Worm (Caenorhabditis elegans): ENCODE data around the gene C44H9.5.

C44H9.5 gene

DNA sequence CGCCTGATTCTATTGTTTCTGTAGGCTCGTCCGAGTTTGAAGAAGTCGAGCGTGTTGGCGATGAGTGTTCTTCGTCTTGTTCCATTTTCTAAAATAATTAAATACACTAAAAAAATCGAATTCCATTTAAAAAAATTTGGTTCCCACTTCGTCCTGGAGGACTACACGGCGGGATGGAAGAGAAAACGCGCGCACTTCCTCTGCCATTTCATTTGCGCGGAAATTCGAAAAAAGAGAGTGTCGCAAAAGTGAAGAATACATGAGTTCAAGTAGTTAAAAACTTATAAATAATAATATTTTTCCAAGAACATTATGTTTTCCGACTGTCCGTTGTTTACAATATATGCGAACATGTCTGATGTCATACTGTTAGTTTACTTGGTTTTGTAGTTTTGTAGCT lies 20.3 kb upstream of the C44H9.5 start, which contains the start of gene T07F10.3 (continued):
- TF ChIP-seq unc-86 (tag; optimal IDR thresholded peaks at IDR 0.05) (peak; percentile 93), fkh-4 (tag; optimal IDR thresholded peaks at IDR 0.05; ENCODE audit: borderline replicate concordance) (peak; percentile 99), ztf-11 (tag; optimal IDR thresholded peaks at IDR 0.05) (peak in 1 of 2 experiments; percentile 99), fkh-8 (tag; optimal IDR thresholded peaks at IDR 0.05) (peak; percentile 90), lsy-2 (tag; optimal IDR thresholded peaks at IDR 0.05) (peak; percentile 87 to 93), ceh-8 (GFP tag; optimal IDR thresholded peaks at IDR 0.05) (peak; percentile 92), nhr-19 (GFP tag; conservative IDR thresholded peaks at IDR 0.05) (peak; percentile 95), nhr-77 (tag; optimal IDR thresholded peaks at IDR 0.05) (peak; percentile 46), ets-5 (GFP tag; IDR thresholded peaks at IDR 0.05) (no peak), nhr-20 (tag; optimal IDR thresholded peaks at IDR 0.05) (peak; percentile 96), Y116A8C.19 (tag; optimal IDR thresholded peaks at IDR 0.05; ENCODE audit: borderline replicate concordance) (peak; percentile 94), mab-9 (GFP tag; IDR thresholded peaks at IDR 0.05) (peak; percentile 91), fkh-10 (GFP tag; optimal IDR thresholded peaks at IDR 0.05) (peak; percentile 8), nhr-84 (tag; optimal IDR thresholded peaks at IDR 0.05) (no peak), xbp-1 (tag; optimal IDR thresholded peaks at IDR 0.05) (peak; percentile 96), zip-4 (GFP tag; optimal IDR thresholded peaks at IDR 0.05) (peak; percentile 90), F16B12.6 (tag; optimal IDR thresholded peaks at IDR 0.05) (peak; percentile 55), efl-3 (GFP tag; optimal IDR thresholded peaks at IDR 0.05) (peak; percentile 90), lin-35 (GFP tag; optimal IDR thresholded peaks at IDR 0.05) (peak; percentile 98 to 99), unc-30 (tag; optimal IDR thresholded peaks at IDR 0.05) (no peak), ceh-90 (tag; optimal IDR thresholded peaks at IDR 0.05) (peak; percentile 100), nhr-11 (tag; optimal IDR thresholded peaks at IDR 0.05) (peak; percentile 71), ztf-4 (tag; optimal IDR thresholded peaks at IDR 0.05) (peak; percentile 42), hlh-17 (GFP tag; optimal IDR thresholded peaks at IDR 0.05; ENCODE audit: borderline replicate concordance) (peak; percentile 95), lin-39 (tag; optimal IDR thresholded peaks at IDR 0.05) (peak; percentile 84), irx-1 (tag; optimal IDR thresholded peaks at IDR 0.05) (peak; percentile 99), fos-1 (tag; optimal IDR thresholded peaks at IDR 0.05) (peak; percentile 67), sup-37 (GFP tag; optimal IDR thresholded peaks at IDR 0.05) (peak; percentile 89), ceh-63 (GFP tag; optimal IDR thresholded peaks at IDR 0.05) (peak; percentile 88), egl-27 (tag; optimal IDR thresholded peaks at IDR 0.05) (no peak), ceh-82 (tag; optimal IDR thresholded peaks at IDR 0.05) (peak; percentile 85 to 92 (median 91)), unc-130 (tag; optimal IDR thresholded peaks at IDR 0.05) (peak; percentile 87), sptf-1 (tag; optimal IDR thresholded peaks at IDR 0.05) (no peak), isw-1 (GFP tag; IDR thresholded peaks at IDR 0.05) (peak; percentile 92), vab-15 (tag; optimal IDR thresholded peaks at IDR 0.05) (peak; percentile 86), C34B4.2 (tag; optimal IDR thresholded peaks at IDR 0.05) (no peak), nhr-90 (tag; optimal IDR thresholded peaks at IDR 0.05; ENCODE audit: poor library complexity) (peak; percentile 98), nhr-76 (tag; optimal IDR thresholded peaks at IDR 0.05) (peak; percentile 8), efl-1 (optimal IDR thresholded peaks at IDR 0.05) (peak; percentile 87 to 99), efl-1 (GFP tag; optimal IDR thresholded peaks at IDR 0.05 in 1 of 2) (peak; percentile 98 to 100), mef-2 (tag; optimal IDR thresholded peaks at IDR 0.05) (no peak), unc-98 (GFP tag; IDR thresholded peaks at IDR 0.05) (peak; percentile 90), tlp-1 (tag; optimal IDR thresholded peaks at IDR 0.05) (no peak), pax-3 (tag; optimal IDR thresholded peaks at IDR 0.05) (peak; percentile 100), aly-2 (tag; optimal IDR thresholded peaks at IDR 0.05) (peak; percentile 57), snu-23 (GFP tag; optimal IDR thresholded peaks at IDR 0.05) (peak; percentile 94), rnt-1 (tag; optimal IDR thresholded peaks at IDR 0.05) (peak; percentile 100), nhr-237 (tag; optimal IDR thresholded peaks at IDR 0.05) (peak; percentile 48), swsn-7 (tag; optimal IDR thresholded peaks at IDR 0.05) (peak; percentile 95), pag-3 (tag; optimal IDR thresholded peaks at IDR 0.05; ENCODE audit: borderline replicate concordance, insufficient read depth) (no peak), skn-1 (tag; optimal IDR thresholded peaks at IDR 0.05) (peak; percentile 88), unc-62 (GFP tag; optimal IDR thresholded peaks at IDR 0.05) (no peak)

Measured in whole organism, L1 larva.